Fruit fly (Drosophila melanogaster): ENCODE measurements around the gene Nuak.

Nuak gene

DNA sequence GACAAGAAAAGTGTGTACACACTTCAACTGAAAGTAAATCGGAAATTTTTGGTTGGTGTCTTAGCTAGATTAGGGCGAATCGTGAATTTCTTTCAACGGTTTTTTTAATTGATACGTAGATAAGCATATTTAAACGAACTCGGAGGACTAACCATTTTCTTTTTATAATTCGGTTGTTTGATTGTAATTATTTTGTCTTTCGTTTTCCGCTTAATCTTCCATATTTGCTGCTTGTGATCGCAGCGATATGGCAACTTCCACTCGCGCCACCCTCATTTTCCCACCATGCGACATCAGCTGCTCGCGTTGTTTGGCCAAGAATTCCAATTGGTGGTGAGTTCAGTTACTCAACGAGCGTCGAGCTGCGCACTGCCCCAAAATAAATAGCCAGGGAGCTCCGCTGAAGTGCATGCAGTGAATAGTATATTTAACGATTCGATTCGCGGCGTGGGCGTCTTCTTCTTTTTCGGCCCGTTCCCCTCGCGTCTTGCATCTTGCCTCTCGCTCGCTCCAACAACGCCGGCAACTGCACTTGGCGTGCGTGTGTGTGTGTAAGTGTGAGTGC, at the start of gene Nuak:
Nuak (plus strand) TSS at position 335 of the 565 bp plus-strand sequence.
- TF ChIP-seq noc (tag; optimal IDR thresholded peaks at IDR 0.05), result peak; percentile 74

DNA sequence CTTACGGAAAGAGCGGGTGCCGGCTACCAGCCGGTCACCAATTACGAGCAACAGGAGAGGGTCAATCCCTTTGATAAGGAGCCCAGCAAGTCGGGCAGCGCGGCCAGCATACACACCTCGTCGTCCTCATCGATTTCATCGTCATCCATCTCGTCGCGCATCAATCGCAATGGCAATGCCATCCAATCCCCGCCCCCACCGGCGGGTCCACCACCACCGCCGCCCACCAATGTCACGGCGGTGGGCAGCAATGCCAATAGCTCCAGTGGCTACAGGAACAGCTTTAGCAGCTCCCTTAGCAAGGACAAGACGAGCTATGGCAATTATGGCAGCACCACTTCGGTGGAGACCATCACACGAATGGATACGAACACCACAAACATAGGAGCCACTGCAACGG, 46.1 kb upstream of the Nuak start:
- no peak for TF ChIP-seq noc (tag; optimal IDR thresholded peaks at IDR 0.05)

DNA sequence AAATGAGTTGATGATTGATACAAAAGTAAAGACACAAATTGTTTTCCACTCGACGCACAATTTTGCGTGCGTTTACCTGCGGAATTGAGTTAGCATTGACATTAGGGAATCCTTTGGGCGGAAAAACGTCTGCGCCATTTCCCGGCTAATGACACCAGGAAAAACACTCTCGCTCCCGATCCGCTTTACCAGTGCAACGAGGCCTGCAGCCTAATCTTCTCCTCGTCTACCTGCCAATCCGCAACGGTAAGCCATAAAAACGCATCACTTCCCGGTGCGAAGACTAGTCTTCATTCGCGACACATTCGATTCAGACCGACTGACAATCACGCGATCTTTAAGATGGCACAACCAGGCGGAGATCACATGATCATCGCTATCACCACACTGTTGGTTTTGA, 41.7 kb upstream of the Nuak start, which contains the start of gene CG12420:
CG12420 (plus strand) TSS at position 283 of the 400 bp plus-strand sequence.
- no peak for TF ChIP-seq noc (tag; optimal IDR thresholded peaks at IDR 0.05)

DNA sequence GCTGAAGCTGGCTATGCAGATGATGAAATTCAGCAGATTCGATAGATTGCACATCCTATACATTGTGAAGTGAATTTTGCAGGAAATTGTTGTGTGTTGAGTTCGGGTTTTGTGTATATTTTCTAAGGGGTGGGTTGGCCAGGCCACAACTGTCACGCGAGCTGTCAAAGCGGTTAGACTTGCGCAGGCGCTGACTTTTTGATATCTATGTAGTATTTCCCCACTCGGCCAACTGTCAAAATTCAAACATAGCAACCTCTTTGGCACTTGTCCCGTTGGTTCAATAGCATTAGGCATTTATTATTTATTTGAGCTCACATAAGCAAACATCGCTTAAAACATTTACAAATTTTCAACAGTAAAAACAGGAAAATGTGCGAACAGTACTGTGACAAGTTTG, 39.5 kb upstream of the Nuak start, which contains the start of the genes CG12817 and CG34107:
CG12817 (minus strand) TSS at position 132 of the 400 bp plus-strand sequence.
CG34107 (plus strand) TSS at position 316 of the 400 bp plus-strand sequence.
- TF ChIP-seq noc (tag; optimal IDR thresholded peaks at IDR 0.05), result no peak

DNA sequence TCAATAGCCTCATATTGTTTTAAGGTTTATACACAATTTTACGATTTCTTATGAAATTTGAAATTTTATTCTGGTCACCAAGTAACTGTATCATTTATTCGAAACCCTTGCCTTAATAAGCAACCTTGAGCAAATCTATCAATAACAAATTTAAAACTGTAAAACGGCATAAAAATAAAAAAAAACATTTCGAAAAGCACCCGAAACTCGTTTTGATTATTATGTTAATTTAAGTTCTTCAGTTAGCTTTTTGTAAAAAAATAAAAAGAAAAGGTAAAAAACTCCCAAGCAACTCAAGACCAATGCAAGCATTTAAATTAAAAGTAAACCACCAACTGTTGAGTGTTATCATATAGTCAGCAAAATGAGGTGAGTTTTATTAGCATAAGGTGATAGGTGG, 38.7 kb upstream of the Nuak start, which contains the start of gene CG42795:
CG42795 (plus strand) TSS at position 301 of the 400 bp plus-strand sequence.
- TF ChIP-seq noc (tag; optimal IDR thresholded peaks at IDR 0.05), result no peak

DNA sequence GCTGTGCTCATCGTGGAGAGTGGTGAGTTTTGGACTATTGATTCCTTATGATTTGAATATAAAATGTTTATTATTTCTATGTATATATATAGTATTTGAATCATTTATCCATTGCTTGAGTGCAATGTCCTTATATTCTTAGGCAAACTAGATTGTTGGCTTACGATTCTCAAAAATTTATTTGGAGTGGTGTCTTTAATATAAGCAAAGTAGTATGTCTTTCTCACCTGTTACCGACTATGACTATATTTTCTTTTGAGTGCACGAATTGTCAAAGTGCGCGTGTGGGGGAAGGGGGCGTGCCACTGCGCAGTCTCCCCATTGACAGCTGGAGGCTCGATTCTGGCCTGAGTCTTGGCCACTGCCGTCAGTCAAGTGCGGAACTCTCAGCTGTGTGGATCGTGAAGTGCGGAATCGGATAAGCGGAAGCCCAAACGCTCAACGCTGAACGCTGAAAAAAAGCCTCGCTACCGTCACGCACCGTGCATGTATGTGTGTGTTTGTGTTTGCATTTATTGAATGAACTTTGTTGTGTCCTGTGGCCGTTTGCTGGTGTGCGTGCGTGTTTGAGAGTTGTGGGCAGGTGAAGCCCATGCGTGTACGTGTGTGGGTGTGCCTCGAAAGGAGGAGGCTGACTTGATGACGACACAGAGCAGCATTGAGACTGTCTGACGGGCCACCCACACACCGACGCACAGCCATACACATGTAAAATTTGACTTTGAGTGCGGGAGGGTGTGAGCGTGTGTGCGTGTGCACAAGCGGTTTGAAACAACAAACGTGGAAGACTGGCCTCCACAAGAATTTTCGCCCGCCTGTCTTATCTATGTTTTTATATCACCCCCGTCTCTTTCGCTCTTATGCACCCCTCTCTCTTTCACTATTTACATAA, 37.7 kb upstream of the Nuak start:
- no peak for TF ChIP-seq noc (tag; optimal IDR thresholded peaks at IDR 0.05)

DNA sequence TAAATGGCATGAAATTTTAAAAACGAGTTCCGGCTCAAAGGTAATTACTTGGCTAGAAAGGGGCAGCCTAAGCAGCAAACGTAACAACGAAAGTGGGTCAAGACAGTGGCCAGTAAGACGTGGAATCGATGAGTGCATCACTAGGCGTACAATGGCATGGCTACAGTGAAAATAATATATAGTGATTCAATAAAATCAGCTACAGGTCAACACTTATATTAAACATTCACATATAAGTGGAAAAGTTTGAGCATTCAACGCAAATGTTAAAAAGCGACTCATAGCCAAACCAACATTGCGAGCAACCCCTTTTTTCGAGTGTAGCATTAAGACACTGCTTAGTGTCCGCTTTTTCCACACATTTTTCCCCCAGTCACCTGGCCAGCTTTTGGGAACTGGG, 36.1 kb upstream of the Nuak start:
- TF ChIP-seq noc (tag; optimal IDR thresholded peaks at IDR 0.05), result no peak

DNA sequence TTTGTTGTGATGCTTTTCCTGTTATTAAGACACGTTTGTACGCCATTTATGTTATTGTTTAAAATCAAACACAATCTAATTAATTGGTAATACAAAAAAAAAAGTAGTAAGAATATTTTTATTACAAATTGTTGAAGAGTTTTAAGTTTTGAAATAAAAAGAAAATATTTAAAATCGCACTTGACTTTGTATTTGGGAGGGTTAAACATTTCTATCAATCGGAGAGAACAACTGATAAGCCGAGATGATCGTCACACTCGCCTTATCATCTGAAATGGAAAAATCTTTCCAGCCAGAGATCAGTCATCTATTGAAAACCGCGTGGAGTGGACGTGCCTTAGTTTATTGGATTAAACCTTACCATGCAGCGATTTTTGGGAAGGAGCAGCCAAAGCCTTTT, 12.9 kb upstream of the Nuak start, which contains the start of gene CG3999:
CG3999 (plus strand) TSS at position 301 of the 400 bp plus-strand sequence.
- no peak for TF ChIP-seq noc (tag; optimal IDR thresholded peaks at IDR 0.05)

DNA sequence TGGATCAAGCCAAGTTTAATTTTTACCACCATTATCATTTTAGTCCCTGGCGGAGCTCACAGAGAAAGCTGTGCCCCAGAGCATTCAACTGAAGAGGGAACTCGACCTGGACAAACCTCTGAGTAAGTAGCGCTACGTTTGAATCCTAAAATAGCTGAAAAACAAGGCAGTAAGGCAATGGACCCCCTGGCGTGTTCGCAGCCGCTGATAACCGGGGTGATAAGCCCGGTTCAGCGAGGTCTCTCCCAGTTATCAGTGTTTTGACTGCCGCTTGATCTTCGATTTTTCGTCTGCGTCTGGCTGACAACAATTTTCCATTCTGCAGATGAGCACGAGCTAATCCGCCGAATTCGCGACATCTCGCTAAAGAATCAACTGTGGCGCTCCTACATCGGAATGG, 12.3 kb upstream of the Nuak start:
- no peak for TF ChIP-seq noc (tag; optimal IDR thresholded peaks at IDR 0.05)

DNA sequence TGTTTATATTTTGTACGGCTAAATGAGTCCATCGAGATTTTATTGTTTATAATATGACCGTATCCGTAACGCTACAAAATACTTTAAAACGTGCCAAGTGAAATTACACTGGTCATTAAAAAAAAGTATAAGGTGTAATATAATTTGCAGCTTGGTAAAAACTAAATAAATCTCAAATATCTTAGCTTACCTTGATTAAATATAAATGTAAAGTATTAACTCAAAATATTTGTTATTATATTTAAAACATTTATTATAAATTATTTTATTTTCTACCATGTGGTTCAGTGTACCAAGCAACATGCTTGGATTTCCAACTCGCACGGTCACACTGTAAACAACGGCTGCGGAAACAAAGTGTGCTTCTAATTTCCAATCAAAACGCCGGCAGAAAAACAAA, 2.3 kb upstream of the Nuak start, which contains the start of the genes Sirt6 and pont:
Sirt6 (minus strand) TSS at position 50 of the 400 bp plus-strand sequence.
pont (plus strand) TSS at position 324 of the 400 bp plus-strand sequence.
- TF ChIP-seq noc (tag; optimal IDR thresholded peaks at IDR 0.05), result peak; percentile 88

DNA sequence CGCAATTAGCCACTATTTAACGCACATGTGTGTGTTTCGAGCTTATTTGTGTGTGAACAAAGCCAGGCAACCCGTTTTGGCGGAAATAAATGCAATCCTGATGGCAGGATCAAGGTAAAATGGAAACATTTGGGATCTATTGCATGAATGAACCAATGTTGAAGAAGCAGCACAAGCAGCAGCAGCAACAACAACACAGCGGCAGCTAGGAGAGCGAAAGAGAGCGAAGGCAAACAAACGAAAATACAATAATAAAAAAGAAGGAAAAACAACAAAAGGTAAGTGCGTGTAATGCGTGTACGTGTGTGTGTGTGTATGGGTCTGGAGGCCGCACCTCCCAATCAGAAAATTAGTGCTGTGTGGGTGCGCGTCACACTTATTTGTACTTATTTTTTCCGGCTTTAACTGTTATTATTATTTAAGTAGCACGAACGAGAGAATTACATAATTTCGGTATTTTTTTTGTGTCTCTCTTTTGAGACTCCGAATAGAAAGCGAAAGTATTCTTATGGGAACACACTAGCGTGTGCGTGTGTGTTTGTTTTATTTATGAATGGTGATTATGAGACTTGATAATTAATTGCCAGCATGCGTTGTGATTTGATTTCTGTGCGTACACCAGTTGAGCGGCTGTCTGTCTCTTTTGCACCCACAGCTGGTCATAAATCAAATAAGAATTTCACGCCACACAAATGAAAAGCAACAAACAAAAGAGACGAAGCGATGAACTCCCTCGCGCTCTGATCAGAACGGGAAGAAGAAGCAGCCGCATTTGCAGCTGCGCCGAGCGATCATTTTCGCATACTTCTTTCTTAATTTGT, 705 bp downstream of the Nuak start:
- no peak for TF ChIP-seq noc (tag; optimal IDR thresholded peaks at IDR 0.05)

DNA sequence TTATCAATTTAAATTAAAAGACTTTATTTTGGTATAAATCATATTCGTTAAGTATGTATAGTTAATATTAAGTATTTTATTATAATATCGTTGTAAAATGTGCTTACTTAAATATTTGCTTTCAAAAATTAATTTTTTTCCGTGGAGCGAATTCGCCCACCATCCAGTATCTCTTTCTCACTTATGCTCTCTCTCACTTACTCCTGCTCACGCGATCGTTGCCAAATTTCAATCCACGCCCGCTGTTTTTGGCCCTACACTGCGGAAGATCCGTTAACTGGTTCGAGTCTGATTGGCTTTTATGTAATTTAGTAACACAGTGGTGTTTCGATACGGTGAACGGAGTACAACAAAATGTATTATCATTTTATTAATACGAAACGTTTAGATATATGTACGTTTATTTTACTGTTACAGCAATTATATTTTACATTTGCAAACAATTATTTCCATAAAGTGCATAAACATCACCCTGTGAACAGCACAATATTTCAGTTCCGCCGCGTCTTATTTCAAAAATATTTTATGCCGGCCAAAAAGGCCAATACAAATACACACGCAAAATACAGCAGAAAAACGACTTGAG, 1.5 kb downstream of the Nuak start:
- TF ChIP-seq noc (tag; optimal IDR thresholded peaks at IDR 0.05), result peak; percentile 91

DNA sequence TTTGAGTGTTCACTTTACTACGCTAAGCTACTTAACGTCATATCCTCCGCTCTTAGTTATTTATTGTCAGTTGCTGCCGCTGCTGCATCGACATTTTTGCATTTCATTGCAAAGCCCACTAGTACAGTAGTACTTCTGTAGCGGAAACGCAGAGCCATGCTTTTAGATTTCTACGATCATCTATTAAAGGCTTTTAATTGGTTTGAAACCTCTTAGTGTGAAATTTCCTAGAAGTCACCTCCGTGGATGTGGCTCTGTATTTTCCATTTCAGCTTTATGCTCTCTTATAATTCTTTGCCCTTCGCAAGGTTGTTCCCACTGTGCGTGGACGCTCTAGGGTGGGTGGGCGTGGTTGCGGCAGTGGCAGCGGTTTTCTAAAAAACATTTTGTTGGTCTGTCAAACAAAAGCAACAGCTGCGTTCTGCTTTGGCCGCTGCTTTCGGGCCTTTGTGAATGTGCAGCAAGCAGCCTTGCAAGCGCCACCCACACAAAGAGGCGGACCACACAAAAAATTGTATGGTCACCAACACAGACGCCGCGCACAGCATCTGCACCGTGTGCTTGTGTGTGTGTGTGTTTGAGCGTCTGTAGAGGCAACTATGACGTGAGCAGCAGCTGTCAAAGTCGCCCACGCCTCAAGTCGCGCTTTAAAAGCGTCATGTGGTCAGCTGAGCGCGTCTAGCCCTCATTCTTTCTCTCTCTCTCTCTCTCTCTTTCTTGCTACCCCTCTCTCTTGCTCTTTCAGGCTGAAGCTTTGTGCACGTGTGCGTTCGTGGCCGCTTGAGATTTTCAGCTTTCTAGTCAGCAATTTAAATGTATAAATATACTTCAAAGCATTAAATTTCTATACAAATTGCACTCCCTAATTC, 2.8 kb downstream of the Nuak start:
- no peak for TF ChIP-seq noc (tag; optimal IDR thresholded peaks at IDR 0.05)

DNA sequence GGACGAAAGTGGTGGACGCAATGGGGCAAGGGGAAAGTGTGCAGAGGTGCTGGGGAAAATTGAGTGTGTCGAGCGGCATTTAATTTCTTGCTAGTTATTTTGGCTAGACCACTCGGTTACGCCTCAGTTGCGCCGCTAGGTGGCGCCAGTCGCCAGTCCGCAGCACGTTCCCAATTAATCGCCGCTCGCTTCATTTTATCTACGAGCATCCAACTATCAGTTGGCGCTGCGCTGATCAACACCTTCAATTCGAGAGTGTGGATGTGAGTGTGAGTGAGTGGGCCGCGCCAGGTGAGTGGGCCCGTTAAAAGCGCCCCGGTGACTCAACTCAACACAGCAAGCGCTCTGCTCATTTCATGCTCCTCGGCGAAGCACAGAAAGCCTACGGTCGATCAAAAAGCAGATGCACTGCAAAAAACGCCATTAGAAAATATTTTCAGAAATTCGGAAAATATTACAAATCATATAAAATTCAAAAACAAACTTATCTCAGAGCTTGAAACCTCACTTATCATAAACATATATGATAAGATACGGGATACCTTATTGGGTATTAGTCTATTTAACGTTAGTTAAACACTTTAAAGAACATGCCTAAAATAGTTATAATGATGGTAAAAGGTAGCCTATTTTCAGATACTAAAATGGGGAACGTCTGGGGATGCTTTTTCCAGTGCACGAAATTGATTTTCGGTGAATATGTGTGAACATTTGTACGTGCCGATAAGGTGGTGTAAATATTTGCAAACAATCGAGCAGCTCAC, 4.2 kb downstream of the Nuak start:
- peak; percentile 97 for TF ChIP-seq noc (tag; optimal IDR thresholded peaks at IDR 0.05)
